Worm (Caenorhabditis elegans) whole organism, early embryonic: ENCODE measurements around the gene F19C7.8.

ENCODE experiments used
- aly-1 ChIP-seq: sonication (generic microtip); optimal IDR thresholded peaks from 2 replicates; lab custom pipeline; 2016; ENCODE audit warnings: missing genetic modification characterization, missing compliant biosample characterization
- ama-1 ChIP-seq: fragments of 150-350 bp; optimal IDR thresholded peaks from 2 replicates; lab custom pipeline; 2014
- hmbx-1 ChIP-seq: sonication (generic microtip); optimal IDR thresholded peaks from 2 replicates; lab custom pipeline; 2016; ENCODE audit warnings: mild to moderate bottlenecking, missing genetic modification characterization, missing compliant biosample characterization
- hnd-1 ChIP-seq: sonication (generic microtip); optimal IDR thresholded peaks from 2 replicates; lab custom pipeline; 2016; ENCODE audit warnings: missing genetic modification characterization, missing compliant biosample characterization
- pes-1 ChIP-seq: fragments of 200-800 bp; sonication (Bioruptor generic); IDR thresholded peaks from 2 replicates; pipeline ENCODE4 v1.3.6; 2022; ENCODE audit warnings: missing genetic modification reagents, missing genetic modification characterization, missing compliant biosample characterization
- sea-1 ChIP-seq: fragments of 200-800 bp; sonication (Bioruptor generic); conservative IDR thresholded peaks from 2 replicates; pipeline ENCODE4 v1.3.6; 2022; ENCODE audit warnings: missing genetic modification characterization, missing compliant biosample characterization
- tbx-37 ChIP-seq: fragments of 200-800 bp; sonication (Bioruptor generic); conservative IDR thresholded peaks from 2 replicates; pipeline ENCODE4 v1.3.6; 2022; ENCODE audit warnings: missing genetic modification reagents, missing genetic modification characterization, missing compliant biosample characterization

DNA sequence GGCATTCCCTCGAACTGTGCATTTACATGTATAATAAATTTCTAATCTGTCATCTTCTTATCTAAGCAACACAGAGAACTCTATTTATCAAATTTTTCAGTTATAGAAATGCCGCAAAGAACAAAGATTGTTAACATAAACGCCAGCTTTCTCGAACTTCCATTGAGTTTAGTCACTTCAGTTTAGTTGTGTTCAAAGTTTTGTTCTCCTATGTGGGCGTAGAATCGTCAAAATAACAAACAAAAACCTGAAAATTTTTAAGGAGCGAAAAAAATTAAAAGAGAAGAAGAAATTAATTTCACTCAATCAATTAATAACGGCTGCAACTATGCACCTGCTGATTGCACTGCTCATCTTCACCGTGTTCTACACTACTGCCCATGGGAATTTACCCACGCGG lies 1.9 kb downstream of the F19C7.8 start, which contains the start of gene R105.5:
- TF ChIP-seq aly-1 (tag; lab: Kevin White, UChicago) (no peak), ama-1 (lab: Kevin White, UChicago) (no peak), sea-1 (GFP tag; lab: Robert Waterston, UW) (no peak), pes-1 (GFP tag; lab: Robert Waterston, UW) (no peak), tbx-37 (no peak), hmbx-1 (tag; lab: Kevin White, UChicago) (no peak), hnd-1 (tag; lab: Kevin White, UChicago) (no peak)
